Fruit fly (Drosophila melanogaster): Measurements from ENCODE around the gene CG10970.

The CG10970 gene

DNA sequence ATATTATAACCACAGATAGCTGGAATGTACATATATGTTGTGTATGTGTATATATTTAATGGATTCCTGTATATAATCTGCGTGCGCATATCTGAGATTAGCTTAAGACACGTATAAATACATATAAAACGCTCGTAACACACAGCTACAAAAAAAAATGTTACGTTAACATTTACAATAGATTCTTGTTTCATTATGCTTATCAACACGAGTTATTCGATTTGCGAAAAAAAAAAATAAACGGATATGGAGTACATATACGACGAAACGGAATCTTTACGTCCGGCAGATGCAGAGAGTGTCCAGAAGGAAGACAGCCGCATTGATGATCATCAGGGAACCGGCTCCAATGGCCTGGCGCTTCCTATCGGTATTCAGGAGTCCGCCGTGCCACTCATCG lies at the start of gene CG10970:
TSS of gene CG10970 (minus strand) at position 101 of the 400 bp plus-strand sequence.
- no peak for TF ChIP-seq noc (tag; optimal IDR thresholded peaks at IDR 0.05)

DNA sequence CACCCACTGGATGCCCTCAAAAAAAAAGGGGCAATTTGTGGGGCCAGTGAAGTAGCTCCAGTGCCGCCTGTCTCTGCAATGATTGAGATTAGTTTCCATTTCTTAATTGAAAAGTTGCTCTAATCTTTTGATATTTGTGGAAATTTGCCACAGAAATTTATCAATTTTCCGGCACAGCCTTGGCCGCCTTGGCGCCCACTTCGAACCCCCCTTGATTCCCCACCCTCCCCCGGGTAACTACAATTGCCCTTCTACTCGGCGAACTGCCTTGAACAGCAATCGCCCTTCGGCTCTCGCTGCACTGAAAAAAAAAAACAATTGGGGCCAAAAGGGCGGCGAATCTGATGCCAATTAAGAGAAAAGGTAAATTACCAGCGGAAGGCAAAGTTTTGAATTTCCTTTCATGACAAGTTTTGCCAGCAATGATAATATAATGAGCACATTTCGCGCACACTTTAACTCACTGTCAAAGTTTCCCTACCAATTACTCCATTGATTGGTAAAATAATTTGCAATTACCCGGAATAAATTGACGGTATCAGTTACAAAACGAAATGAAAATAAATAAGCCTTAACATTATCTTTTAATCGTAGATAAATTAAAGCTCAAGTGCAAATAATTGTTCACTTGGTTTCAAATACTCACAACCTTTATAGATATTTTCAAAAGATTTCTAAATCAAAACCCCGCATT lies 48.6 kb upstream of the CG10970 start:
- no peak for TF ChIP-seq noc (tag; optimal IDR thresholded peaks at IDR 0.05)

DNA sequence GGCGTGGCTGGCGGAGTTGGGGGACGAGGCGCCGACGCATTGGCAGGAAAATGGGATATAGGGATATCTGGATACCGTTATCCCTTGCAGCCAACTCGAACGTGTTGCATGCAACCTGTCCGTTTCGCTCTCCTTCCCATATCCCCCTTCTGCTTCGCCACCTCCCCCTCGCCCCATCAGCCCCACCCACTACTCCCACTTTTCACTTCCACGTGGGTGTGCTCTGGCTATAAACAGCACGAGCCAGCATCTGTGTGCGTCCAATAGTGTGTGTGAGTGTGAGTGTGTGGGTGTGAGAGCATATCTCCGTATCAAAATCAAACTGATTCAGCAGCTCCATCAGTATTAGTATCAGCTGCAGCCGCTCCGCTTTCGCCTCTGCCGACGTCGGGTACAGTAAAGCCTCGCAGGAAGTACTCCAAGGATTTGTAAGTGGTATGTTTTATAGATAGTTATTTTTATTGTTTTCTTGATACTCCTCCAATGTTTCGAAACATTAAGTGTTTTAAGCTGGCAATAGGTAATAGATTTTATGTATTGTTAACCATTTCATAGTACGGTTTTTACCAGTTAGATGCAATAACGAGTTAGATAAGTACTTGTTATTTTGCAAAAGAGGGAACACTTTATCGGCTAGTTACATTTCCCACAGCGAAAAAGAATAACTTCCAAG lies 47.9 kb upstream of the CG10970 start:
- no peak for TF ChIP-seq noc (tag; optimal IDR thresholded peaks at IDR 0.05)

DNA sequence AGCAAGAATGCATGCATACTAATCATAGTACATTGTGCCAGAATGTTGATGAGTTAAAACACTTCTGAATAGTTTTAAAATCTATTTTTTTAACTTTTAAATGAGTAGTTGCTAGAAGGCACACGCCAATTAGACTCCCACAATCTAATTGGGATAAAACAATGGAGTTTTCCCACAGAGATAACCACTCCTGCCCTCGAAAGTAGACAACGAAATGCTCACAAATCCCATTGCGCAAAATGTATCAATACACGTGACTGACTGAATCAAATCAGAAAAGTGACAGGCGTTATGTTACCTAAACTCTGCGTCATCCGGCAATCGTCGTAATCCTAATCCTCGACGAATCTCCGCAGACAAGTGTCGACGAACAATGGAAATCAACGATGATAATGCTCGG lies 46.6 kb upstream of the CG10970 start:
- no peak for TF ChIP-seq noc (tag; optimal IDR thresholded peaks at IDR 0.05)

DNA sequence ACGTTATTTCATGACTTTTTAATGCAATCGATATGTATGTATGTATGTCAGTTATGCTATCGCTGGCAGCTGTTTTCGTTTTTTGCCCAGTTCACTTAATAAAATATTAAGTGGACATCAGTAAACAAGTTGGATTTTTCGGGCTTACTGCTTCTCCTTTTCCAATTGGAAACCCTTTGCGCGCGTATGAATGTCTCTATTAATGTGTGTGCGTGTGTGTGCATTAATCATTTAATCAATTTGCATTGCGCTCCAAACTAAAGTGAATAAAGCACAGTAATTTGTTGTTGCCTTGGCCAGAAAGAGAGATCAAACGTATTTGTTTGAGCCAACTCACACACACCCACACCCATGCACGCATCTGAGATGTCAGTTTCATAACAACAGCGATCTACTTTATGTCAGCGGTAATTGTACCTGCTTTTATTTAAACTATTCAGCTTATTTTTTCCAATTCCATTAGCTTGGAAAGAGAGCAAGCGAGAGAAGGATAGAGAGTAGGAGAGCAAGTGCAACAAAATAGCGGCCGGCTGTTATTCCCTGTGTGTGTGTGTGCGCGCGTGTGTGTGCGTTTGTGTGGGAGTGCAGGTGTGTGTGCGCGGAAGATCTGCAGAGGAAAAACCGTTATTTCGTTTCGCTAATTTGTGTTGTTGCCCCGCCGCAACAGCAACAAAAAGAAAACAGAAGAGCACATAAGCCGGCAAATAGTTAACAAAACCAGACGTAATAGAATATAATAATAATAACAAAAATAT lies 39.1 kb upstream of the CG10970 start:
- TF ChIP-seq noc (tag; optimal IDR thresholded peaks at IDR 0.05), result no peak

DNA sequence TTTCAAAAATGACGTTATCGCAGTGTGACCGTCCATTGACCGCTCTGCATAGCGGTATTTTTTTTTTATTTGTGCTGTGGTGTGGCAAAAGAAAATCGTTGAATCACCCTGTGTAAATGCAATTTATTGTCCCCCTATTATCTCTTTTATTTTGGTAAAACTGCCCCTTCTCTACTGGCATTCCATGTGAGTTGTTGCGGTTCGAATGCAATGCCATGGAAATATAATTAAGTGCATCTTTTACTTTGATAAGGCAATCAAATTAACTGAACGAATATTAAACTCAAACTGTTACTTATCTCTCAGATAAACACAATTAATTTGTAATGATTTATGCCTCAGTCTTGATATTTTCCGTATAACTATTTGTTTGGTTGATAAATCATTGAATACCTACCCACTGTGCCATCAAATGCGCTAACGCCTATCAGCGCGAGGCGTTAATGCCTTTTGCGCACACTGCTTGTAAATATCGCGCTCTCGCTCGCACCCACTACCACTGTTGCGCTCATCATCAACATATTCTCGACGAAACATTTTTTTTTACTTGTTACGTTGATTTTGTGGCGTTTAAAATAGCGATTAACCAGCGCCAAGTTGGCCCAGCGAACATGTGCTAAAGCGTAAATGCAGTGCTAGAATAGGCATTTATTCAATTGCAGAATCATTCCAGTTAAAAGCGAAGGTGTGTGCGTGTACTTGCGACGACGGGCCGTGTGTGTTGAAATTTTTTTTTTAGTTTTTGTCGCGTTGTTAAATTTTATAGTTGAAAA lies 38.0 kb upstream of the CG10970 start:
- TF ChIP-seq noc (tag; optimal IDR thresholded peaks at IDR 0.05), result no peak

DNA sequence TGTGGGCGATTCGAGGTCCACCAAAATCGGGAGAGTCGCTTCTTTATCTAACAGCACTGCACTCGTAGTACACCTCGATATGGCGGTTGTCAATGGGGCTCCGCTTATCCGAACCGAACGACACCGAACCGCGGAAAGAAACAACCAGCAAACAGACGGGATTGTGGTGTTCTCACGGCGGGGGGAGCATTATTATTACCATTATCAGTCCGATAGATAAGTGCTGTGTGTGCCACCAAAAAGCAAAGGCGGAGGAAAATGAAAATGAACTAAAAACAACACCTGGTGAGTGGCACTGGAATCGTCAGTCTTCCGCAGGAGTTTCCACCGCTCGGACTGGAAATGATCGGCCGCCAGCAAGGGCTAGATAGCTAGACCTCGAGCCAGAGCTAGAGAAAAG lies 37.2 kb upstream of the CG10970 start, which contains the start of gene AP-1gamma:
TSS of gene AP-1gamma (plus strand) at position 305 of the 400 bp plus-strand sequence.
- TF ChIP-seq noc (tag; optimal IDR thresholded peaks at IDR 0.05), result no peak

DNA sequence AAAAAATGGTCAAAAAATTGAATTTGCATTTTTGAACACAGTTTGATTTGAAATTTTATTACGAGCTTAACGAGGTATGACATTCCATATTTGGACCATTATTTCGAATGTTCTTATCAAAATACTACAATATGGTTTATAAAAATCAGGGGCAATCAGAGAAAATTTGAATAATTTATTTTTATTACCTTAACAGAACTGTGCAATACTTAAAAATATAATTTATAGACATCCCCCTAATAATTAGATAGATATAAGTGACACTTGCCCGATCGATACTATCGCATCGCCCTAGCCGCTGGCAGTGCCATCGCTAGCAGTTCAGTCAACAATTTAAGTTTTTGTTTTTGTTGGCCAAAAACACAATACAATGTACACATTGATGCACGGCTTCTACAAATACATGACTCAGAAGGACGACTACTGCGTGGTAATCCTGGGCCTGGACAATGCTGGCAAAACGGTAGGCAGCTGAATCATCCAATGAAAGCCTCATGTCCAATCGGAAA lies 35.6 kb upstream of the CG10970 start, which contains the start of gene Arfrp1:
TSS of gene Arfrp1 (plus strand) at position 295 of the 509 bp plus-strand sequence.
- TF ChIP-seq noc (tag; optimal IDR thresholded peaks at IDR 0.05), result no peak

DNA sequence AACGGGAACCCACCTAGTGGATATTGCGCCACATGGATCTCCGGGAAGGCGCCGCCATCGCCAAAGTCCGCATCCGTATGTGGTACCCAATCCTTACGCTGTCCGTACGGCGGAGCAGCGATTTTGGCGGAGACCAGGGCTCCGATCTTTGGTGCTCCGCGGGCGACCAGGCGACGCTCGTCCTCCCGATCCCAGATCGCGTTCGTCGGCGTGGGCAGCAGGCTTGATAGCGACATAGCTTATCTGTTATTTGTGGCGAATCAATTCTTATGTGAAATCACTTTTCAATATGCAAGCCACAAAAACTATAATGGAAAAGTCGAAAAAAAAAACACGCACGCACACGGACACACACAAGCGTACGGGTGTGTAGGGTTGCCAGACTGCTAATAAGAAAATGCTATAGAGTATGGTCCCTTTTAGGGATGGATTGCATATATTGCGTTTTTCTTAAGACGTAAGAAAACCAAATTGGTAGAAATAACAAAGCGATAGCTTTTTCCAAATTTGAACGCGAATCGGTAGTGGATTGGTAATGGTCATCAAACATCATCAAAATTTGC lies 35.1 kb upstream of the CG10970 start, which contains the start of gene Bx42:
TSS of gene Bx42 (minus strand) at position 393 of the 563 bp plus-strand sequence.
- no peak for TF ChIP-seq noc (tag; optimal IDR thresholded peaks at IDR 0.05)

DNA sequence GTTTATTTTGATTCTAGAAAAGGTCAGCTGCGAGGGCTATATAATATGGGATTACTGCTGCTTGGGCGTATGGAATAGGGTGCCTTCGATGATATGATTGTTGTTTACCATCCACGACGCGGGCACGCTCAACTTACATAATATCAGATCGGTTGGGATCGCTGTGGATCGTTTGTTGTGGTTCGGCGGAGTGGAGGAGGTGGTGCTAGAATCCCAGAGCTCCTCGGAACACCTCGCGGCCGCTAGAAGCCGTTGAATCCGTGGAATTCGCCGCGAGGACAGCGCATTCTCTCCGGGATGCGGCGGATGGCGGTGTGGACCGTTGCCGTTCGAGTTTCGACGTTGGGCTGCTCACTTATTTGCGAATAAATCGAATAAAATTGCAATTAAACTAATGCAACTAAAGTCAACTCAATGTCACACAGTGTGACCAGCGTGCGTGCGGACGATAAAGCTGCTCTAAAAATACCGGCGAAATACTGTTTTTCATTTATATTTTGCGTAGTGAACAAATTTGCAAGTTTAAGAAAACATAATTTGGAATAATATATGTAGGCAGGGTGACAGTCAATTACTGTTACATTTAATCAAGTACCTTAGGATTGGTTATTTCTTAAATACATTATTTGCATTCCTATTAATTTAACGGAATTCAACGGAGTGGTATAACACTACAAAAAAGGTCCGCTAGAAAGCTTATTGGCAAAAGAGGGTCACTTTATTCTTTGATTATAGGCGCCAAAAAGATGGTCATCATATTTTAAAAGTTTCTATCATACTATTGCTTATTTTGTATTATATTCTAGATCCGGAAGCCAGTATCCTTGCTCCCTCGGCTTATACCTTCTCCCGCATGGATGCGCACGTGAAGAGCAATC lies 32.3 kb upstream of the CG10970 start, which contains the start of gene CG7766:
TSS of gene CG7766 (minus strand) at position 432 of the 878 bp plus-strand sequence.
- TF ChIP-seq noc (tag; optimal IDR thresholded peaks at IDR 0.05), result no peak

DNA sequence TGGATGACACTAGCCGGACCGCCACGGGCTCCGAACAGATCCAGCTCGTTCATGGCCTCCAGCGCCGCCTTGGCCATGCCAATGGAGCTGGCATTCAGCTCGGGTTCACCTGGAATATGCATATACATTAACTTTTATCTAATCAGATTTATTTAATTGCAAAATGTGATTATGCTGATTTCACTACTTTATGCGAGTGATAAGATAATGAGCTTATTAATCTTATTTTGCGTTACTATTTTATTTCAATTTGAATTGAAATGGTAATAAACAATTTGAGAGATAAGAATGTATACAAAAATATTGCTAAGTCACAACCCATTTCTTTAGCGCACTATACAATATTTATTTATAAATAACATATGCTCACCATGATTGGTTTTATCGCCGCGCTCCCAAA lies 30.9 kb upstream of the CG10970 start:
- TF ChIP-seq noc (tag; optimal IDR thresholded peaks at IDR 0.05), result no peak

DNA sequence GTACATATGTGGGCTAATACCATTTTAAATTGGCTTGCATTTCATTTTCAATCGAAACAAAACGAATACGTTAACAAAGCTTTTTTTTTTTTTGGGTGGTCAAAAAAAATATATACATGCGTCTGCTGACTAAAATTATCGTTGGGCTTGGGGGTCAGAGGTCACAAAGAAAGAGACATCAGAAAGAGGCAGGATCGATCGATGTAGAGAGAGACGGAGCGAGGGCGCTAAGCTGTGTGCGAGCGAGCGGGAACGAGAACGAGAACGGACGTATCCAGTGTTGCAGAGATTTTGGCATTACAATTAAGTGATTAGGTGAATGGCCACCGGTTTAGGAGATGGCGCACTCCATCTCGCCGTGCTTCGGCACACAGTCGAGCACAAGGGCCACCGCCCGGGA lies 22.7 kb upstream of the CG10970 start:
- no peak for TF ChIP-seq noc (tag; optimal IDR thresholded peaks at IDR 0.05)

DNA sequence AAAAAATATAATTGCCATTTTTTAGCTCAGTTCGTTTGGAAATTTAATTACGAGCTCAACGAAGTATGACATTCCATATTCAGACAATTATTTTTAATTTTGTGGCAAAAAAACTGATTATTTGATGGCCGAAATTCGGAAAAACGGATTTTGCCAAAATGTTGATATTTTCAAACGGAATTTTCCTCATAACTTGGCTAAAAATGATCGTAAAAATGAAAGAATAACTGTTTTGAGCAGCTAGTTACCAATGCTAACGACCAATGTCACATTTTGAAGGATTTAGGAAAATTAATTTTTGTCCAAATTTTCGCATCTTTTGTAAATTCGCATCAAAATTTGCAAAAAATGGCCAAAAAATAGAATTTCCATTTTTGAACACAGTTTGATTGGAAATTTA lies 21.9 kb upstream of the CG10970 start:
- no peak for TF ChIP-seq noc (tag; optimal IDR thresholded peaks at IDR 0.05)

DNA sequence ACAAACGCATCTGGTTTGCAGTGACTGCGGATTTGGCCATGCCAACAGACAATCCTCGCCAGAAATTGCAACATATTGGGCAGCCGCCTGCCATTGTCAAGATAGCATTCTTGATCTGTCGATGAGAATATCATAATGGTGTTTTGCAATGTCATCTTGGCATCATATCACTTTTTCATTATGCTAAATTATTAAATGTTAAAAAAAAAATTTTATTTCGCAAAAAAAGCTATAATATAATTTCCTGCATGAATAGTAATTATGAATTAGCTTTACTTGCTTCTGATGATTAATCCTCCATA lies 18.8 kb upstream of the CG10970 start:
- no peak for TF ChIP-seq noc (tag; optimal IDR thresholded peaks at IDR 0.05)

Data from whole organism, larva.